Worm (Caenorhabditis elegans): ENCODE results near the gene syp-2.

The syp-2 gene

DNA sequence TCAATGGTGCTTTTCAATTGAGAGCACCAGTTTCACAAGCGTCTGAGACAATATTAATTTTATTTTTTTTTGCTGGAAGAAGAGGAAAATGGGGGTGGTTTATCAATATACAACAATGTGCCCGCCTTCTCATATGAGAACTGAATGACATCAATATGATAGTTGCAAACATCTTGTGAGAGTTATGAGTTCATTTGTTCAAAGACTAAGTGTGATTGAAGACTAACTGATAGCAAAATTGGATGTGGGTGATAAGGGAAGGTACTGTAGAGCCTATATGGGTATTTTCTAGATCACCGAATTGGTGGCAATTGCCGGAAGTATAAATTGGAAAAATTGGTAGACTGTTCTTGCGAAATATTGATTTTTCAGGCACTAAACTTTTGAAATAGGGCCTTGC lies 23.7 kb upstream of the syp-2 start:
- TF ChIP-seq daf-16 (GFP tag; optimal IDR thresholded peaks at IDR 0.05) (no peak), daf-16 (tag; optimal IDR thresholded peaks at IDR 0.05) (peak; percentile 44), mdl-1 (tag; optimal IDR thresholded peaks at IDR 0.05) (no peak), dmd-6 (GFP tag; IDR thresholded peaks at IDR 0.05) (peak; percentile 94), nhr-77 (tag; optimal IDR thresholded peaks at IDR 0.05) (peak; percentile 47), fkh-10 (GFP tag; optimal IDR thresholded peaks at IDR 0.05) (no peak), php-3 (GFP tag; IDR thresholded peaks at IDR 0.05) (peak; percentile 77), skn-1 (tag; optimal IDR thresholded peaks at IDR 0.05) (no peak), hlh-30 (tag; optimal IDR thresholded peaks at IDR 0.05; ENCODE audit: insufficient read depth) (peak; percentile 7), vab-7 (GFP tag; IDR thresholded peaks at IDR 0.05) (no peak), ceh-44 (GFP tag; IDR thresholded peaks at IDR 0.05) (no peak), nhr-41 (GFP tag; IDR thresholded peaks at IDR 0.05) (peak; percentile 84; the same call in 1 of the 2 replicates), Y75B8A.6 (GFP tag; IDR thresholded peaks at IDR 0.05) (0 out of 2 replicates have a peak, but pooled peaks have one; percentile 55), lin-15B (tag; optimal IDR thresholded peaks at IDR 0.05) (no peak), lsy-2 (tag; optimal IDR thresholded peaks at IDR 0.05) (peak in 1 of 2 experiments; percentile 9), unc-62 (GFP tag; optimal IDR thresholded peaks at IDR 0.05 in 1 of 2) (peak in 1 of 2 experiments; percentile 87), unc-62 (tag; optimal IDR thresholded peaks at IDR 0.05) (no peak), aly-2 (tag; optimal IDR thresholded peaks at IDR 0.05) (no peak), dve-1 (tag; optimal IDR thresholded peaks at IDR 0.05; ENCODE audit: insufficient read depth) (peak; percentile 70), hlh-11 (tag; optimal IDR thresholded peaks at IDR 0.05) (peak; percentile 71), pqm-1 (tag; optimal IDR thresholded peaks at IDR 0.05) (peak; percentile 94), hmg-1.1 (GFP tag; IDR thresholded peaks at IDR 0.05) (no peak), nhr-48 (tag; optimal IDR thresholded peaks at IDR 0.05) (peak; percentile 66), lin-39 (tag; optimal IDR thresholded peaks at IDR 0.05) (no peak), nhr-10 (tag; optimal IDR thresholded peaks at IDR 0.05) (peak; percentile 13), nhr-28 (tag; optimal IDR thresholded peaks at IDR 0.05) (peak; percentile 85), lin-1 (GFP tag; IDR thresholded peaks at IDR 0.05) (peak; percentile 40; the same call in 1 of the 2 replicates)

DNA sequence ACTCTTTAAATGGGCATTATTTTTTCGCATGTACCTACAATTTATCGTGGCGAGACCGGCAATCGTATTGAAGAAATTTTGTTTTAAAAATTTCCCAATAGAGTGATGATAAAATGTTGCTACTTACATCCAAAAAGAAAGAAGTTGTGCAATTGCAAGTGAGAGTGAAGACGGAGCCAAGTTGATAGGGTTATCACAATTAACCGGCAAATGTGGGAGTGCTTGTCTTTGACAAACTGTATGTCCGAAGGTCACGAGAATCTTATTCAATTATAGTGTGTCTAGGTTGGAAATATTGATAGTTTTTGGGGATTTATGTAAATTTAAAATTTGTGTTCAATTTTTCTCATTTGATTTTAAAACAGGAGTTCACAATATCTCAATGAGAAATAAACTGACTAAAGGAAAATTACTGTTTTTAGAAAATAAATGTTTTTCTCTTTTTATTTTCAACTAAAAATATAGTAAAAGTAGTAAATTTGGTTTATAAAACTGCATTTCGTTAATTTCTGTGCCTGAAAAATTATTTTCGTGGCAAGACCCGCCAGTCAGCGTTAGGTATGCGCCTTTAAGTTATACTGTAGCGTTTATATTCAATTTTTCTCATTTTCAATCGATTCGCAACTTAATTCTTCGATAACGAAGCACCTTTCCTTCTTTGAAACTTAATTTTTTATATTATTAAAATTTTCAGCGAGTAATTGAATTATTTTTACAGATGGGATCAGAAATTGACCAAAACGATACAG lies 22.5 kb upstream of the syp-2 start, which contains the start of the genes hpo-15 and mms-19:
Gene hpo-15 (minus strand): TSS at position 201 of the 749 bp plus-strand sequence.
Gene mms-19 (plus strand): TSS at position 719 of the 749 bp plus-strand sequence.
- no peak for TF ChIP-seq fkh-10 (GFP tag; optimal IDR thresholded peaks at IDR 0.05)
- peak; percentile 53 for TF ChIP-seq dmd-6 (GFP tag; IDR thresholded peaks at IDR 0.05)
- peak; percentile 41 for TF ChIP-seq dve-1 (tag; optimal IDR thresholded peaks at IDR 0.05; ENCODE audit: insufficient read depth)
- TF ChIP-seq nhr-42 (GFP tag; IDR thresholded peaks at IDR 0.05) = no peak
- no peak for TF ChIP-seq ceh-82 (tag; optimal IDR thresholded peaks at IDR 0.05)
- TF ChIP-seq mes-2 (tag; optimal IDR thresholded peaks at IDR 0.05; ENCODE audit: poor library complexity, severe bottlenecking) = no peak
- peak; percentile 73 for TF ChIP-seq nhr-28 (tag; optimal IDR thresholded peaks at IDR 0.05)
- TF ChIP-seq aha-1 (tag) = peak; percentile 4
- TF ChIP-seq hlh-30 (tag; optimal IDR thresholded peaks at IDR 0.05; ENCODE audit: insufficient read depth) = peak; percentile 27
- peak; percentile 36 for TF ChIP-seq pqm-1 (tag; optimal IDR thresholded peaks at IDR 0.05)

DNA sequence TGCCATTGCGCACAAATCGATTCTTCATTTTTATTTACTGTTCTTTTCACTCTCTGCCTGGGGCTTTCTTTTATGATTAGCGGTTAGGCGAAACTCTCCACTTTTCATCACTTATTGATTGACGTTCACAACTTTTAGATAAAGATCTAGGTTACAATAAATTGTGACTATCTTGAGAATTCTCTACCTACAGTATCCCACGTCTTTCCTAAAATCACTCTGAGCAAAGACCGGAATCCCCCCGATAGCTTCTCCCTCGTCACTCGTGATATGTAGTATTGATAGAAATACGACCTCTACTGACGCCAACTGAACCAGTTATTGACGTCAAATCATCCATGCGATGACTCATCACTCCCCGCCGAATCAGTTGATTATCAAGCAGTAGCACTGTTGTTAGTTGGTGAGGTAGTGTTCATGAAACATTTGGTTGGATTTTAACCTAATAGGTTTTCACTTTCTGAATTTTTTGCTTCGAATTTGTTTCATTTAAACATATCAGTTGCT lies 14.5 kb upstream of the syp-2 start, which contains the start of gene hir-1:
Gene hir-1 (plus strand): TSS at position 405 of the 507 bp plus-strand sequence.
- TF ChIP-seq snpc-4 (tag; optimal IDR thresholded peaks at IDR 0.05) (no peak), nhr-11 (tag; optimal IDR thresholded peaks at IDR 0.05) (no peak), T26A8.4 (GFP tag; IDR thresholded peaks at IDR 0.05) (0 out of 2 replicates have a peak, but pooled peaks have one; percentile 22), zip-11 (GFP tag; IDR thresholded peaks at IDR 0.05) (no peak), nhr-77 (tag; optimal IDR thresholded peaks at IDR 0.05) (no peak), aha-1 (tag) (peak; percentile 97), lsy-2 (tag; optimal IDR thresholded peaks at IDR 0.05) (peak in 1 of 2 experiments; percentile 4), fos-1 (tag; optimal IDR thresholded peaks at IDR 0.05) (no peak)
